Worm (Caenorhabditis elegans): ENCODE measurements around the gene C02F4.4.

- TF ChIP-seq nhr-12 (tag; optimal IDR thresholded peaks at IDR 0.05) (no peak), ztf-11 (tag; optimal IDR thresholded peaks at IDR 0.05) (no peak), unc-62 (GFP tag; optimal IDR thresholded peaks at IDR 0.05) (no peak), nhr-76 (tag; optimal IDR thresholded peaks at IDR 0.05) (no peak), mab-5 (tag; optimal IDR thresholded peaks at IDR 0.05) (no peak), blmp-1 (tag; optimal IDR thresholded peaks at IDR 0.05) (no peak), lin-13 (tag; optimal IDR thresholded peaks at IDR 0.05) (no peak)
Observed at ce11 chrIV:10498401-10498800, 16.6 kb downstream of the C02F4.4 start.

All from whole organism, mixed stage, embryonic.